Worm (Caenorhabditis elegans) whole organism, L4 larva: Measurements from ENCODE around the gene far-4.
A peak's percentile ranks its signal among the peaks of the same experiment; 100 is the strongest.

ENCODE experiments used
- F49E8.2 ChIP-seq: sonication (generic microtip); optimal IDR thresholded peaks from 2 replicates; lab custom pipeline; 2016; ENCODE audit warnings: missing compliant biosample characterization, mild to moderate bottlenecking, missing genetic modification characterization, borderline replicate concordance
- T20F7.1 ChIP-seq: fragments of 200-800 bp; sonication (Bioruptor generic); optimal IDR thresholded peaks from 2 replicates; lab custom pipeline; 2018; ENCODE audit warnings: mild to moderate bottlenecking, missing genetic modification characterization, missing compliant biosample characterization
- Y5F2A.4 ChIP-seq: fragments of 200-800 bp; sonication (Bioruptor generic); optimal IDR thresholded peaks from 2 replicates; lab custom pipeline; 2018; ENCODE audit warnings: mild to moderate bottlenecking, missing genetic modification characterization, missing compliant biosample characterization
- Y75B8A.6 ChIP-seq: fragments of 200-800 bp; sonication (Bioruptor generic); IDR thresholded peaks from 2 replicates; pipeline ENCODE4 v1.3.6; 2022; ENCODE audit warnings: missing genetic modification reagents, missing genetic modification characterization, missing compliant biosample characterization
- ZK337.2 ChIP-seq: fragments of 200-800 bp; sonication (Bioruptor generic); IDR thresholded peaks from 2 replicates; pipeline ENCODE4 v1.3.6; 2022; ENCODE audit warnings: missing genetic modification reagents, missing genetic modification characterization, missing compliant biosample characterization
- arid-1 ChIP-seq: fragments of 200-800 bp; sonication (Bioruptor generic); conservative IDR thresholded peaks from 2 replicates; pipeline ENCODE4 v1.3.6; 2022; ENCODE audit warnings: missing genetic modification reagents, missing genetic modification characterization, missing compliant biosample characterization
- attf-4 ChIP-seq: sonication (generic microtip); optimal IDR thresholded peaks from 3 replicates; lab custom pipeline; 2017; ENCODE audit warnings: missing biosample characterization, missing genetic modification characterization
- ceh-62 ChIP-seq: sonication (generic microtip); optimal IDR thresholded peaks from 2 replicates; lab custom pipeline; 2017; ENCODE audit warnings: missing biosample characterization, missing genetic modification characterization
- cey-2 ChIP-seq: sonication (generic microtip); optimal IDR thresholded peaks from 3 replicates; lab custom pipeline; 2017; ENCODE audit warnings: missing genetic modification characterization, mild to moderate bottlenecking, missing compliant biosample characterization, antibody characterized with exemption, borderline replicate concordance; ENCODE audit not compliant: insufficient read depth
- daf-12 ChIP-seq: fragments of 150-350 bp; optimal IDR thresholded peaks from 2 replicates; lab custom pipeline; 2014; ENCODE audit warnings: missing biosample characterization, missing genetic modification reagents, missing genetic modification characterization
- daf-16 ChIP-seq, 3 experiments: sonication (generic microtip); optimal IDR thresholded peaks; 2 replicates each; lab custom pipeline; 2016 to 2017; ENCODE audit warnings: missing genetic modification characterization in 3 of 3, missing genetic modification reagents in 3 of 3, mild to moderate bottlenecking in 2 of 3, missing compliant biosample characterization in 2 of 3, missing biosample characterization in 1 of 3, moderate library complexity in 1 of 3
- dmd-9 ChIP-seq: fragments of 200-800 bp; sonication (Bioruptor generic); IDR thresholded peaks from 2 replicates; pipeline ENCODE4 v1.3.6; 2022; ENCODE audit warnings: missing genetic modification reagents, missing genetic modification characterization, missing compliant biosample characterization
- dve-1 ChIP-seq: sonication (generic microtip); optimal IDR thresholded peaks from 2 replicates; lab custom pipeline; 2017; ENCODE audit warnings: antibody characterized with exemption, mild to moderate bottlenecking, missing genetic modification characterization, missing compliant biosample characterization; ENCODE audit not compliant: insufficient read depth
- hif-1 ChIP-seq, 2 experiments: sonication (generic microtip); optimal IDR thresholded peaks; 2 replicates each; lab custom pipeline; 2016 to 2017; ENCODE audit warnings: missing compliant biosample characterization in 2 of 2, missing genetic modification characterization in 2 of 2, missing genetic modification reagents in 2 of 2, missing genotype in 2 of 2, mild to moderate bottlenecking in 1 of 2
- hlh-30 ChIP-seq: sonication (generic microtip); optimal IDR thresholded peaks from 2 replicates; lab custom pipeline; 2017; ENCODE audit warnings: antibody characterized with exemption, mild to moderate bottlenecking, missing genetic modification characterization, missing compliant biosample characterization; ENCODE audit not compliant: insufficient read depth
- hmg-1.1 ChIP-seq: fragments of 200-800 bp; sonication (Bioruptor generic); IDR thresholded peaks from 2 replicates; pipeline ENCODE4 v1.3.6; 2022; ENCODE audit warnings: missing genetic modification reagents, missing genetic modification characterization, missing compliant biosample characterization
- lin-1 ChIP-seq: fragments of 200-800 bp; sonication (Bioruptor generic); IDR thresholded peaks from 2 replicates; pipeline ENCODE4 v1.3.6; 2022; ENCODE audit warnings: missing genetic modification reagents, missing genetic modification characterization, missing compliant biosample characterization
- lsy-2 ChIP-seq, 2 experiments: fragments of 150-350 bp in 1 of 2; sonication (generic microtip) in 1 of 2; optimal IDR thresholded peaks; 2 replicates each; lab custom pipeline; 2014 to 2017; ENCODE audit warnings: missing biosample characterization in 2 of 2, missing genetic modification characterization in 2 of 2
- madf-9 ChIP-seq: fragments of 200-800 bp; sonication (Bioruptor generic); conservative IDR thresholded peaks from 2 replicates; pipeline ENCODE4 v1.3.6; 2022; ENCODE audit warnings: missing genetic modification reagents, missing genetic modification characterization, missing compliant biosample characterization
- mep-1 ChIP-seq: fragments of 150-350 bp; sonication (generic microtip); optimal IDR thresholded peaks from 3 replicates; lab custom pipeline; 2014; ENCODE audit warnings: missing biosample characterization, missing genetic modification characterization
- mes-2 ChIP-seq: sonication (generic microtip); optimal IDR thresholded peaks from 2 replicates; lab custom pipeline; 2016; ENCODE audit warnings: missing genotype, mild to moderate bottlenecking, missing genetic modification characterization, missing compliant biosample characterization; ENCODE audit not compliant: poor library complexity, severe bottlenecking
- nhr-102 ChIP-seq: sonication (generic microtip); optimal IDR thresholded peaks from 2 replicates; lab custom pipeline; 2016; ENCODE audit warnings: mild to moderate bottlenecking, missing genetic modification characterization, moderate library complexity, missing compliant biosample characterization
- nhr-28 ChIP-seq: fragments of 150-350 bp; optimal IDR thresholded peaks from 2 replicates; lab custom pipeline; 2014; ENCODE audit warnings: missing biosample characterization, missing genetic modification characterization
- nhr-41 ChIP-seq: fragments of 200-800 bp; sonication (Bioruptor generic); IDR thresholded peaks from 2 replicates; pipeline ENCODE4 v1.3.6; 2022; ENCODE audit warnings: missing genetic modification reagents, missing genetic modification characterization, missing compliant biosample characterization
- nhr-48 ChIP-seq: sonication (generic microtip); optimal IDR thresholded peaks from 2 replicates; lab custom pipeline; 2016; ENCODE audit warnings: mild to moderate bottlenecking, missing genetic modification characterization, missing compliant biosample characterization
- nhr-77 ChIP-seq: fragments of 150-350 bp; optimal IDR thresholded peaks from 2 replicates; lab custom pipeline; 2014; ENCODE audit warnings: missing biosample characterization, missing genetic modification characterization
- rbr-2 ChIP-seq: sonication (generic microtip); optimal IDR thresholded peaks from 2 replicates; lab custom pipeline; 2016; ENCODE audit warnings: missing genotype, missing genetic modification characterization, missing compliant biosample characterization
- sdz-12 ChIP-seq: fragments of 200-800 bp; sonication (Bioruptor generic); optimal IDR thresholded peaks from 2 replicates; lab custom pipeline; 2018; ENCODE audit warnings: mild to moderate bottlenecking, missing genetic modification characterization, missing compliant biosample characterization
- snpc-1.2 ChIP-seq: fragments of 200-800 bp; sonication (Bioruptor generic); IDR thresholded peaks from 2 replicates; pipeline ENCODE4 v1.3.6; 2022; ENCODE audit warnings: missing genetic modification reagents, missing genetic modification characterization, missing compliant biosample characterization
- spr-3 ChIP-seq: fragments of 200-800 bp; sonication (Bioruptor generic); optimal IDR thresholded peaks from 2 replicates; lab custom pipeline; 2018; ENCODE audit warnings: mild to moderate bottlenecking, missing genetic modification characterization, missing compliant biosample characterization
- tra-1 ChIP-seq: fragments of 200-800 bp; sonication (Bioruptor generic); IDR thresholded peaks from 2 replicates; pipeline ENCODE4 v1.3.6; 2022; ENCODE audit warnings: missing genetic modification reagents, missing genetic modification characterization, missing compliant biosample characterization
- unc-62 ChIP-seq, 3 experiments: fragments of 150-350 bp in 1 of 3; sonication (generic microtip); optimal IDR thresholded peaks in 2 of 3; peaks in 1 of 3; 1 replicate in 1 of 3; 2 replicates in 2 of 3; lab custom pipeline; 2014 to 2017; ENCODE audit warnings: missing biosample characterization in 3 of 3, missing genetic modification characterization in 3 of 3, missing genetic modification reagents in 3 of 3, missing genotype in 1 of 3
- vab-7 ChIP-seq: fragments of 200-800 bp; sonication (Bioruptor generic); IDR thresholded peaks from 2 replicates; pipeline ENCODE4 v1.3.6; 2022; ENCODE audit warnings: missing genetic modification reagents, missing genetic modification characterization, missing compliant biosample characterization
- zag-1 ChIP-seq: fragments of 150-350 bp; optimal IDR thresholded peaks from 2 replicates; lab custom pipeline; 2014; ENCODE audit warnings: missing biosample characterization, missing genetic modification characterization
- zip-11 ChIP-seq: fragments of 200-800 bp; sonication (Bioruptor generic); IDR thresholded peaks from 2 replicates; pipeline ENCODE4 v1.3.6; 2022; ENCODE audit warnings: missing genetic modification characterization, missing compliant biosample characterization
- ztf-7 ChIP-seq: fragments of 150-350 bp; optimal IDR thresholded peaks from 2 replicates; lab custom pipeline; 2014; ENCODE audit warnings: missing biosample characterization, missing genetic modification characterization

Gene far-4

ce11 chrV:12967925-12968327 is 31.5 kb downstream of the far-4 start, which contains the start of gene R186.8 (continued):
- peak; percentile 81 for TF ChIP-seq dmd-9 (GFP tag; lab: Robert Waterston, UW)

ce11 chrV:12967110-12967509 is 32.3 kb downstream of the far-4 start, which contains the start of gene R186.3:
Gene R186.3 (minus strand): TSS chrV:12967210.
- TF ChIP-seq T20F7.1, result no peak
- TF ChIP-seq snpc-1.2 (GFP tag; lab: Robert Waterston, UW), result no peak
- no peak for TF ChIP-seq hif-1 (tag; optimal IDR thresholded peaks at IDR 0.05; lab: Kevin White, UChicago)
- no peak for TF ChIP-seq zag-1 (tag; lab: Kevin White, UChicago)

- no peak for TF ChIP-seq arid-1 (GFP tag; lab: Robert Waterston, UW)
- TF ChIP-seq attf-4, result no peak
- TF ChIP-seq cey-2 (tag; lab: Kevin White, UChicago), result no peak
- no peak for TF ChIP-seq hmg-1.1 (GFP tag; lab: Robert Waterston, UW)
- TF ChIP-seq tra-1 (GFP tag; lab: Robert Waterston, UW), result no peak
- no peak for TF ChIP-seq Y75B8A.6 (GFP tag; lab: Robert Waterston, UW)
- no peak for TF ChIP-seq lin-1 (GFP tag; lab: Robert Waterston, UW)
Measured at ce11 chrV:12964076-12964475, 35.4 kb downstream of the far-4 start, which contains the start of gene srd-35. Gene srd-35 (plus strand): TSS chrV:12964376.

ce11 chrV:12963192-12963591 is 36.3 kb downstream of the far-4 start, which contains the start of gene hrg-9:
Gene hrg-9 (minus strand): TSS chrV:12963343.
- TF ChIP-seq unc-62 (GFP tag; optimal IDR thresholded peaks at IDR 0.05 in 1 of 2; lab: Kevin White, UChicago) (no peak), unc-62 (tag; optimal IDR thresholded peaks at IDR 0.05; lab: Kevin White, UChicago) (no peak), daf-16 (GFP tag; optimal IDR thresholded peaks at IDR 0.05; lab: Kevin White, UChicago) (peak in 1 of 2 experiments; percentile 47), daf-16 (tag; optimal IDR thresholded peaks at IDR 0.05; lab: Kevin White, UChicago) (peak; percentile 23), sdz-12 (GFP tag; lab: Kevin White, UChicago) (no peak), spr-3 (GFP tag; lab: Kevin White, UChicago) (no peak), lsy-2 (tag; optimal IDR thresholded peaks at IDR 0.05; lab: Kevin White, UChicago) (peak in 1 of 2 experiments; percentile 28), ztf-7 (tag; lab: Kevin White, UChicago) (peak; percentile 95), vab-7 (GFP tag; lab: Robert Waterston, UW) (no peak), tra-1 (GFP tag; lab: Robert Waterston, UW) (no peak), dve-1 (peak; percentile 52), ZK337.2 (GFP tag; lab: Robert Waterston, UW) (no peak), ceh-62 (tag; lab: Kevin White, UChicago) (no peak), madf-9 (GFP tag; lab: Robert Waterston, UW) (no peak), attf-4 (no peak), hlh-30 (tag; lab: Kevin White, UChicago) (peak; percentile 38), dmd-9 (GFP tag; lab: Robert Waterston, UW) (no peak), daf-12 (no peak), nhr-102 (tag; lab: Kevin White, UChicago) (no peak), mes-2 (tag; lab: Kevin White, UChicago) (no peak), nhr-48 (tag; lab: Kevin White, UChicago) (no peak), mep-1 (tag; lab: Kevin White, UChicago) (no peak), nhr-77 (tag; lab: Kevin White, UChicago) (no peak), Y5F2A.4 (GFP tag; lab: Kevin White, UChicago) (no peak), nhr-28 (tag; lab: Kevin White, UChicago) (peak; percentile 37), rbr-2 (tag; lab: Kevin White, UChicago) (no peak), F49E8.2 (tag; lab: Kevin White, UChicago) (no peak), nhr-41 (GFP tag; lab: Robert Waterston, UW) (no peak), zip-11 (no peak)
